Worm (Caenorhabditis elegans) whole organism, young adult: ENCODE results near the gene sma-5.

ENCODE experiments used
- F37B4.10 ChIP-seq: fragments of 200-800 bp; sonication (Bioruptor generic); IDR thresholded peaks from 2 replicates; pipeline ENCODE4 v1.3.6; 2022; ENCODE audit warnings: missing genetic modification characterization, missing compliant biosample characterization
- ama-1 ChIP-seq, 3 experiments: fragments of 150-350 bp in 1 of 3; sonication (generic microtip) in 2 of 3; optimal IDR thresholded peaks; 2 replicates each; lab custom pipeline; 2014 to 2018; ENCODE audit warnings: missing biosample characterization in 2 of 3, missing genetic modification characterization in 2 of 3, missing genetic modification reagents in 2 of 3
- egl-18 ChIP-seq: fragments of 200-800 bp; sonication (Bioruptor generic); IDR thresholded peaks from 2 replicates; pipeline ENCODE4 v1.3.6; 2022; ENCODE audit warnings: missing genetic modification reagents, missing genetic modification characterization, missing compliant biosample characterization
- egl-44 ChIP-seq: fragments of 200-800 bp; sonication (Bioruptor generic); IDR thresholded peaks from 2 replicates; pipeline ENCODE4 v1.3.6; 2022; ENCODE audit warnings: missing genetic modification reagents, missing genetic modification characterization, missing compliant biosample characterization
- egrh-3 ChIP-seq: fragments of 200-800 bp; sonication (Bioruptor generic); IDR thresholded peaks from 2 replicates; pipeline ENCODE4 v1.3.6; 2022; ENCODE audit warnings: missing genetic modification reagents, missing genetic modification characterization, missing compliant biosample characterization
- hrde-1 ChIP-seq: sonication (generic microtip); optimal IDR thresholded peaks from 2 replicates; lab custom pipeline; 2016; ENCODE audit warnings: missing genetic modification characterization, mild to moderate bottlenecking, missing compliant biosample characterization, moderate library complexity, missing genotype, missing genetic modification reagents, borderline replicate concordance
- hsf-1 ChIP-seq: fragments of 200-800 bp; sonication (Bioruptor generic); IDR thresholded peaks from 2 replicates; pipeline ENCODE4 v1.3.6; 2022; ENCODE audit warnings: missing genetic modification reagents, missing genetic modification characterization, missing compliant biosample characterization
- let-607 ChIP-seq, 2 experiments: fragments of 200-800 bp in 1 of 2; sonication (Bioruptor generic) in 1 of 2; sonication (generic microtip) in 1 of 2; optimal IDR thresholded peaks; 2 replicates each; lab custom pipeline; 2016 to 2018; ENCODE audit warnings: mild to moderate bottlenecking in 2 of 2, missing compliant biosample characterization in 2 of 2, missing genetic modification characterization in 2 of 2, moderate library complexity in 2 of 2, missing genotype in 1 of 2
- lin-35 ChIP-seq, 3 experiments: fragments of 150-350 bp in 2 of 3; sonication (generic microtip) in 1 of 3; optimal IDR thresholded peaks; 2 replicates each; lab custom pipeline; 2014 to 2018; ENCODE audit warnings: missing biosample characterization in 3 of 3, missing genetic modification characterization in 3 of 3, missing genetic modification reagents in 3 of 3
- nfya-2 ChIP-seq: fragments of 200-800 bp; sonication (Bioruptor generic); IDR thresholded peaks from 2 replicates; pipeline ENCODE4 v1.3.6; 2022; ENCODE audit warnings: missing genetic modification reagents, missing genetic modification characterization, missing compliant biosample characterization
- pha-4 ChIP-seq: fragments of 150-350 bp; sonication (generic microtip); optimal IDR thresholded peaks from 2 replicates; lab custom pipeline; 2014; ENCODE audit warnings: missing biosample characterization, missing genetic modification reagents, missing genetic modification characterization
- sea-2 ChIP-seq: fragments of 200-800 bp; sonication (Bioruptor generic); IDR thresholded peaks from 2 replicates; pipeline ENCODE4 v1.3.6; 2022; ENCODE audit warnings: missing genetic modification characterization, missing compliant biosample characterization
- unc-130 ChIP-seq: sonication (generic microtip); optimal IDR thresholded peaks from 2 replicates; lab custom pipeline; 2016; ENCODE audit warnings: missing genetic modification reagents, missing genetic modification characterization, missing compliant biosample characterization
- unc-62 ChIP-seq: fragments of 150-350 bp; optimal IDR thresholded peaks from 2 replicates; lab custom pipeline; 2014; ENCODE audit warnings: missing biosample characterization, missing genetic modification reagents, missing genetic modification characterization

DNA sequence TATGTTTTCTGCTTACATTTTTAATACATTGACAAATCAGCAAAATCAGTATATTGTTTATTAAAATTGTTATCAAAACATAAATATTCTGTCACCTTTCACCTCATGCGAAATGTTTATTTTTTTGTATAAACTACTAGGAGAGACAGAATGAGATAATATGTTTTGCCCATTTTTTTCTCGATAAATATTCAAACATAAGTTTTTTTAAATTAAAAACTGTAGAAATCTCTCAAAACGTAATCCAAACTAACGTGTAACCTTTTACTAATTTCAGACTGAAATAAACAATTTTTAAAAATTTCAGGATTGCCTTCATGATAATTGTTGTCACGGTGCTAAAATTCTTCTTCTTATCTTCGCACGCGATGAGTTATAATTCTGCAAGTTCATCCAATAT is 48.1 kb downstream of the sma-5 start, which contains the start of gene T08D10.5:
- TF ChIP-seq hsf-1 (GFP tag; lab: Robert Waterston, UW) (no peak), ama-1 (optimal IDR thresholded peaks at IDR 0.05; lab: Kevin White, UChicago) (no peak), ama-1 (GFP tag; optimal IDR thresholded peaks at IDR 0.05; lab: Kevin White, UChicago) (no peak), hrde-1 (tag; lab: Kevin White, UChicago) (no peak), egl-44 (no peak), egrh-3 (GFP tag; lab: Robert Waterston, UW) (no peak), lin-35 (GFP tag; optimal IDR thresholded peaks at IDR 0.05; lab: Kevin White, UChicago) (no peak), unc-130 (GFP tag; lab: Kevin White, UChicago) (no peak), sea-2 (GFP tag; lab: Robert Waterston, UW) (no peak), nfya-2 (no peak), pha-4 (tag; lab: Kevin White, UChicago) (no peak), F37B4.10 (no peak), let-607 (tag; optimal IDR thresholded peaks at IDR 0.05; lab: Kevin White, UChicago) (no peak), egl-18 (GFP tag; lab: Robert Waterston, UW) (no peak), unc-62 (no peak)
